Fruit fly (Drosophila melanogaster): ENCODE data around the gene CG13458.
A peak's percentile ranks its signal among the peaks of the same experiment; 100 is the strongest.

Gene CG13458

dm6 chr3L:15104849-15105555 lies 8.4 kb upstream of the CG13458 start (continued):
- no peak for TF ChIP-seq CG4282 (GFP tag; optimal IDR thresholded peaks at IDR 0.05)
- no peak for TF ChIP-seq sima (GFP tag; optimal IDR thresholded peaks at IDR 0.05)
- no peak for TF ChIP-seq sna (GFP tag; IDR thresholded peaks at IDR 0.05; ENCODE audit: partially characterized antibody)
- no peak for TF ChIP-seq Nf-YB (GFP tag; optimal IDR thresholded peaks at IDR 0.05)
- peak; percentile 16 for TF ChIP-seq crc (GFP tag; optimal IDR thresholded peaks at IDR 0.05)
- TF ChIP-seq CG3838 (GFP tag; optimal IDR thresholded peaks at IDR 0.05): no peak
- TF ChIP-seq CG10543 (GFP tag; optimal IDR thresholded peaks at IDR 0.05): peak; percentile 39
- TF ChIP-seq Blimp-1 (GFP tag; optimal IDR thresholded peaks at IDR 0.05): peak; percentile 3
- peak; percentile 33 for TF ChIP-seq CG12219 (GFP tag; optimal IDR thresholded peaks at IDR 0.05)
- peak; percentile 33 for TF ChIP-seq E2f2 (GFP tag; IDR thresholded peaks at IDR 0.05)
- TF ChIP-seq dmrt99B (tag; optimal IDR thresholded peaks at IDR 0.05): peak; percentile 70
- TF ChIP-seq onecut (GFP tag; IDR thresholded peaks at IDR 0.05): no peak
- peak; percentile 56 for TF ChIP-seq CG9727 (GFP tag; optimal IDR thresholded peaks at IDR 0.05)
- peak; percentile 7 for TF ChIP-seq sug (tag; optimal IDR thresholded peaks at IDR 0.05)
- no peak for TF ChIP-seq TFAM (GFP tag; optimal IDR thresholded peaks at IDR 0.05)
- TF ChIP-seq CG13123 (GFP tag; optimal IDR thresholded peaks at IDR 0.05): no peak
- peak; percentile 76 for TF ChIP-seq CG6854 (GFP tag; optimal IDR thresholded peaks at IDR 0.05)
- TF ChIP-seq mam (GFP tag; optimal IDR thresholded peaks at IDR 0.05): peak; percentile 72
- TF ChIP-seq CG14710 (tag; optimal IDR thresholded peaks at IDR 0.05): peak; percentile 4
- TF ChIP-seq btn (GFP tag; optimal IDR thresholded peaks at IDR 0.05): no peak
- TF ChIP-seq luna (GFP tag; optimal IDR thresholded peaks at IDR 0.05): peak; percentile 32
- TF ChIP-seq h (optimal IDR thresholded peaks at IDR 0.05): no peak
- peak; percentile 50 for TF ChIP-seq pb (GFP tag; optimal IDR thresholded peaks at IDR 0.05)
- TF ChIP-seq CG12769 (tag; optimal IDR thresholded peaks at IDR 0.05): no peak
- TF ChIP-seq Awh (GFP tag; IDR thresholded peaks at IDR 0.05): no peak
- no peak for TF ChIP-seq oc (tag; optimal IDR thresholded peaks at IDR 0.05)
- TF ChIP-seq lola (GFP tag; optimal IDR thresholded peaks at IDR 0.05): no peak
- TF ChIP-seq CG12104 (GFP tag; optimal IDR thresholded peaks at IDR 0.05): peak; percentile 4
- TF ChIP-seq CG11504 (tag; optimal IDR thresholded peaks at IDR 0.05): peak; percentile 72
- TF ChIP-seq kah (GFP tag; optimal IDR thresholded peaks at IDR 0.05): no peak
- peak; percentile 83 for TF ChIP-seq CG2120 (GFP tag; optimal IDR thresholded peaks at IDR 0.05)
- no peak for TF ChIP-seq CG13894 (tag; optimal IDR thresholded peaks at IDR 0.05)
- no peak for TF ChIP-seq inv (GFP tag; IDR thresholded peaks at IDR 0.05; ENCODE audit: partially characterized antibody)
- TF ChIP-seq Pdp1 (GFP tag; optimal IDR thresholded peaks at IDR 0.05): peak; percentile 37 to 67
- TF ChIP-seq PHDP (tag; optimal IDR thresholded peaks at IDR 0.05): peak; percentile 60
- peak; percentile 1 for TF ChIP-seq CG3407 (GFP tag; optimal IDR thresholded peaks at IDR 0.05)
- TF ChIP-seq GATAe (GFP tag; conservative IDR thresholded peaks at IDR 0.05): no peak
- peak; percentile 2 for TF ChIP-seq Ets97D (GFP tag; optimal IDR thresholded peaks at IDR 0.05)
- no peak for TF ChIP-seq CG31388 (GFP tag; optimal IDR thresholded peaks at IDR 0.05)
- no peak for TF ChIP-seq pan (optimal IDR thresholded peaks at IDR 0.05)
- TF ChIP-seq pan (GFP tag; optimal IDR thresholded peaks at IDR 0.05 in 1 of 2, IDR thresholded peaks at IDR 0.05 in 1 of 2): peak in 1 of 2 experiments; percentile 68
- no peak for TF ChIP-seq Stat92E (GFP tag; optimal IDR thresholded peaks at IDR 0.05)
- peak; percentile 50 for TF ChIP-seq CG17359 (tag; optimal IDR thresholded peaks at IDR 0.05)
- TF ChIP-seq CG17912 (GFP tag; optimal IDR thresholded peaks at IDR 0.05): no peak
- TF ChIP-seq wdn (GFP tag; IDR thresholded peaks at IDR 0.05): no peak
- TF ChIP-seq Hey (tag; optimal IDR thresholded peaks at IDR 0.05): no peak
- no peak for TF ChIP-seq lov (optimal IDR thresholded peaks at IDR 0.05)
- TF ChIP-seq lov (GFP tag; IDR thresholded peaks at IDR 0.05): no peak
- no peak for TF ChIP-seq twi (tag; optimal IDR thresholded peaks at IDR 0.05)
- no peak for TF ChIP-seq CG31224 (GFP tag; IDR thresholded peaks at IDR 0.05)

Data from whole organism, embryonic.